Worm (Caenorhabditis elegans) whole organism, L1 larva: ENCODE measurements around the gene crm-1.

Experiments
- C16A3.4 ChIP-seq: fragments of 150-350 bp; optimal IDR thresholded peaks from 2 replicates; lab custom pipeline; 2014; ENCODE audit warnings: missing biosample characterization, missing genetic modification characterization
- C34B4.2 ChIP-seq: sonication (generic microtip); optimal IDR thresholded peaks from 2 replicates; lab custom pipeline; 2017; ENCODE audit warnings: mild to moderate bottlenecking, missing genetic modification characterization, missing compliant biosample characterization
- F16B12.6 ChIP-seq: fragments of 150-350 bp; optimal IDR thresholded peaks from 2 replicates; lab custom pipeline; 2014; ENCODE audit warnings: missing biosample characterization, missing genetic modification characterization
- aly-2 ChIP-seq: fragments of 150-350 bp; optimal IDR thresholded peaks from 2 replicates; lab custom pipeline; 2014; ENCODE audit warnings: missing biosample characterization, missing genetic modification characterization
- ama-1 ChIP-seq: fragments of 150-350 bp; optimal IDR thresholded peaks from 2 replicates; lab custom pipeline; 2014
- blmp-1 ChIP-seq: fragments of 150-350 bp; optimal IDR thresholded peaks from 2 replicates; lab custom pipeline; 2014; ENCODE audit warnings: missing biosample characterization, missing genetic modification characterization
- ceh-63 ChIP-seq: fragments of 200-800 bp; sonication (Bioruptor generic); optimal IDR thresholded peaks from 2 replicates; lab custom pipeline; 2018; ENCODE audit warnings: mild to moderate bottlenecking, missing genetic modification characterization, missing compliant biosample characterization
- ceh-8 ChIP-seq: fragments of 200-800 bp; sonication (Bioruptor generic); optimal IDR thresholded peaks from 2 replicates; lab custom pipeline; 2018; ENCODE audit warnings: mild to moderate bottlenecking, missing genetic modification characterization, moderate library complexity, missing compliant biosample characterization
- ceh-90 ChIP-seq: sonication (generic microtip); optimal IDR thresholded peaks from 2 replicates; lab custom pipeline; 2016; ENCODE audit warnings: missing genetic modification characterization, missing compliant biosample characterization
- dpl-1 ChIP-seq, 3 experiments: fragments of 150-350 bp in 2 of 3; sonication (generic microtip) in 1 of 3; optimal IDR thresholded peaks; 2 replicates each; lab custom pipeline; 2014 to 2017; ENCODE audit warnings: missing biosample characterization in 3 of 3, missing genetic modification characterization in 3 of 3, missing genetic modification reagents in 3 of 3
- efl-1 ChIP-seq, 4 experiments: fragments of 150-350 bp; optimal IDR thresholded peaks in 3 of 4; peaks in 1 of 4; 1 replicate in 1 of 4; 2 replicates in 3 of 4; lab custom pipeline; 2014; ENCODE audit warnings: missing biosample characterization in 2 of 4, missing genetic modification characterization in 2 of 4, missing genetic modification reagents in 2 of 4
- elt-2 ChIP-seq: sonication (generic microtip); optimal IDR thresholded peaks from 2 replicates; lab custom pipeline; 2016; ENCODE audit warnings: missing genetic modification characterization, mild to moderate bottlenecking, inconsistent platforms, missing compliant biosample characterization, missing genetic modification reagents
- elt-3 ChIP-seq, 6 experiments: fragments of 150-350 bp in 1 of 6; sonication (generic microtip); optimal IDR thresholded peaks; 2 replicates each; lab custom pipeline; 2017 to 2018; ENCODE audit warnings: missing biosample characterization in 6 of 6, missing genetic modification characterization in 6 of 6, inconsistent platforms in 1 of 6
- fkh-8 ChIP-seq: sonication (generic microtip); optimal IDR thresholded peaks from 2 replicates; lab custom pipeline; 2016; ENCODE audit warnings: mild to moderate bottlenecking, missing genetic modification characterization, missing compliant biosample characterization
- fos-1 ChIP-seq: fragments of 150-350 bp; optimal IDR thresholded peaks from 2 replicates; lab custom pipeline; 2014; ENCODE audit warnings: missing biosample characterization, missing genetic modification characterization
- hlh-17 ChIP-seq: fragments of 200-800 bp; sonication (Bioruptor generic); optimal IDR thresholded peaks from 2 replicates; lab custom pipeline; 2018; ENCODE audit warnings: missing genetic modification characterization, mild to moderate bottlenecking, missing compliant biosample characterization, moderate library complexity, borderline replicate concordance
- hpl-2 ChIP-seq: fragments of 150-350 bp; optimal IDR thresholded peaks from 2 replicates; lab custom pipeline; 2014; ENCODE audit warnings: missing biosample characterization, missing genetic modification reagents, missing genetic modification characterization
- irx-1 ChIP-seq: sonication (generic microtip); optimal IDR thresholded peaks from 2 replicates; lab custom pipeline; 2016; ENCODE audit warnings: missing genetic modification characterization, missing compliant biosample characterization
- isw-1 ChIP-seq: fragments of 200-800 bp; sonication (Bioruptor generic); IDR thresholded peaks from 2 replicates; pipeline ENCODE4 v1.3.6; 2022; ENCODE audit warnings: missing genetic modification characterization, missing compliant biosample characterization
- jun-1 ChIP-seq: fragments of 150-350 bp; optimal IDR thresholded peaks from 2 replicates; lab custom pipeline; 2014; ENCODE audit warnings: missing biosample characterization, missing genetic modification reagents, missing genetic modification characterization
- lin-13 ChIP-seq: fragments of 150-350 bp; optimal IDR thresholded peaks from 2 replicates; lab custom pipeline; 2014; ENCODE audit warnings: missing biosample characterization, missing genetic modification reagents, missing genetic modification characterization
- lin-14 ChIP-seq: fragments of 200-800 bp; sonication (Bioruptor generic); optimal IDR thresholded peaks from 2 replicates; lab custom pipeline; 2018; ENCODE audit warnings: mild to moderate bottlenecking, missing genetic modification characterization, moderate library complexity, missing compliant biosample characterization
- lin-39 ChIP-seq: fragments of 150-350 bp; optimal IDR thresholded peaks from 2 replicates; lab custom pipeline; 2014; ENCODE audit warnings: missing biosample characterization, missing genetic modification reagents, missing genetic modification characterization
- lir-3 ChIP-seq: sonication (generic microtip); optimal IDR thresholded peaks from 2 replicates; lab custom pipeline; 2016; ENCODE audit warnings: mild to moderate bottlenecking, missing genetic modification characterization, moderate library complexity, missing compliant biosample characterization; ENCODE audit not compliant: poor library complexity
- lsy-2 ChIP-seq, 2 experiments: fragments of 150-350 bp; optimal IDR thresholded peaks; 2 replicates each; lab custom pipeline; 2014; ENCODE audit warnings: missing biosample characterization in 2 of 2, missing genetic modification characterization in 2 of 2
- mdl-1 ChIP-seq, 2 experiments: fragments of 150-350 bp; optimal IDR thresholded peaks; 2 replicates each; lab custom pipeline; 2014 to 2017; ENCODE audit warnings: missing biosample characterization in 2 of 2, missing genetic modification characterization in 2 of 2, inconsistent platforms in 1 of 2
- mef-2 ChIP-seq: fragments of 150-350 bp; optimal IDR thresholded peaks from 2 replicates; lab custom pipeline; 2014; ENCODE audit warnings: missing biosample characterization, missing genetic modification characterization
- mep-1 ChIP-seq: fragments of 150-350 bp; optimal IDR thresholded peaks from 2 replicates; lab custom pipeline; 2014; ENCODE audit warnings: missing biosample characterization, missing genetic modification characterization
- nhr-11 ChIP-seq: fragments of 150-350 bp; optimal IDR thresholded peaks from 2 replicates; lab custom pipeline; 2014; ENCODE audit warnings: missing biosample characterization, missing genetic modification characterization
- nhr-12 ChIP-seq: sonication (generic microtip); optimal IDR thresholded peaks from 2 replicates; lab custom pipeline; 2017; ENCODE audit warnings: missing biosample characterization, missing genetic modification characterization
- nhr-19 ChIP-seq: fragments of 200-800 bp; sonication (Bioruptor generic); conservative IDR thresholded peaks from 2 replicates; pipeline ENCODE4 v1.3.6; 2022; ENCODE audit warnings: missing genetic modification characterization, missing compliant biosample characterization
- nhr-20 ChIP-seq: sonication (generic microtip); optimal IDR thresholded peaks from 2 replicates; lab custom pipeline; 2016; ENCODE audit warnings: mild to moderate bottlenecking, missing genetic modification characterization, missing compliant biosample characterization
- nhr-28 ChIP-seq: fragments of 150-350 bp; optimal IDR thresholded peaks from 2 replicates; lab custom pipeline; 2014; ENCODE audit warnings: missing biosample characterization, missing genetic modification characterization
- nhr-71 ChIP-seq: sonication (generic microtip); optimal IDR thresholded peaks from 2 replicates; lab custom pipeline; 2016; ENCODE audit warnings: mild to moderate bottlenecking, missing genetic modification characterization, moderate library complexity, missing compliant biosample characterization
- nhr-77 ChIP-seq: fragments of 150-350 bp; optimal IDR thresholded peaks from 2 replicates; lab custom pipeline; 2014; ENCODE audit warnings: missing biosample characterization, missing genetic modification characterization
- nhr-85 ChIP-seq: sonication (generic microtip); peaks from one replicate; lab custom pipeline; 2016; ENCODE audit warnings: missing genetic modification characterization, inconsistent platforms, missing compliant biosample characterization
- nhr-90 ChIP-seq: sonication (generic microtip); optimal IDR thresholded peaks from 2 replicates; lab custom pipeline; 2016; ENCODE audit warnings: mild to moderate bottlenecking, missing genetic modification characterization, missing compliant biosample characterization; ENCODE audit not compliant: poor library complexity
- pag-3 ChIP-seq: sonication (generic microtip); optimal IDR thresholded peaks from 2 replicates; lab custom pipeline; 2017; ENCODE audit warnings: missing genetic modification characterization, mild to moderate bottlenecking, missing compliant biosample characterization, antibody characterized with exemption, borderline replicate concordance; ENCODE audit not compliant: insufficient read depth
- rnt-1 ChIP-seq: sonication (generic microtip); optimal IDR thresholded peaks from 2 replicates; lab custom pipeline; 2016; ENCODE audit warnings: mild to moderate bottlenecking, missing genetic modification characterization, moderate library complexity, missing compliant biosample characterization
- skn-1 ChIP-seq: fragments of 150-350 bp; optimal IDR thresholded peaks from 2 replicates; lab custom pipeline; 2014; ENCODE audit warnings: missing biosample characterization, missing genetic modification characterization
- snu-23 ChIP-seq: sonication (generic microtip); optimal IDR thresholded peaks from 2 replicates; lab custom pipeline; 2016; ENCODE audit warnings: missing genetic modification characterization, missing compliant biosample characterization
- sox-4 ChIP-seq: sonication (generic microtip); optimal IDR thresholded peaks from 2 replicates; lab custom pipeline; 2016; ENCODE audit warnings: missing genetic modification characterization, missing compliant biosample characterization
- swsn-7 ChIP-seq: sonication (generic microtip); optimal IDR thresholded peaks from 2 replicates; lab custom pipeline; 2016; ENCODE audit warnings: missing genetic modification characterization, missing compliant biosample characterization
- tlp-1 ChIP-seq: fragments of 150-350 bp; optimal IDR thresholded peaks from 2 replicates; lab custom pipeline; 2014; ENCODE audit warnings: missing biosample characterization, missing genetic modification characterization
- unc-130 ChIP-seq: fragments of 150-350 bp; optimal IDR thresholded peaks from 2 replicates; lab custom pipeline; 2017; ENCODE audit warnings: missing biosample characterization, missing genetic modification characterization, inconsistent platforms
- unc-62 ChIP-seq: fragments of 150-350 bp; optimal IDR thresholded peaks from 2 replicates; lab custom pipeline; 2014; ENCODE audit warnings: missing biosample characterization, missing genetic modification reagents, missing genetic modification characterization
- unc-98 ChIP-seq: fragments of 200-800 bp; sonication (Bioruptor generic); IDR thresholded peaks from 2 replicates; pipeline ENCODE4 v1.3.6; 2022; ENCODE audit warnings: missing genetic modification characterization, missing compliant biosample characterization
- zip-4 ChIP-seq: fragments of 200-800 bp; sonication (Bioruptor generic); optimal IDR thresholded peaks from 2 replicates; lab custom pipeline; 2018; ENCODE audit warnings: mild to moderate bottlenecking, missing genetic modification characterization, moderate library complexity, missing compliant biosample characterization
- ztf-4 ChIP-seq: fragments of 150-350 bp; optimal IDR thresholded peaks from 2 replicates; lab custom pipeline; 2014; ENCODE audit warnings: missing biosample characterization, missing genetic modification characterization

crm-1 gene

DNA sequence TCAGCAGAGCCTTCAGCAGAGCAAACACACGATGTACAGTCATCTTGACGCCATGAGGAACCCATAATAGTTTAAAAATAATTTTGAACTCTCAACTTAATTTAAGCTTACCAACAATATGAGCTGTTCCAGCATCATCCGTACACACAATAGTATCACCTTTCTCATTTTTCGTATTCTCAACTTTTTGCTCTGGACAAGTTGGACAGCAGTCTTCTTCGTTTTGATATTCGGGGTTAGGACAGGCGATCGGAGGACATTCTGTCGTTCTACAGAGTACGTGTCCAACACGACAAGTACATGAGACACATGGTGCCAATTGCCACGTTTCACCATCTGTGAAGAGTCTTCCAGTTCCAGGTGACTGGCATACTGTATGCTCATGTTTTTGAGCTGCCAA, 8.4 kb downstream of the crm-1 start:
- TF ChIP-seq blmp-1 (tag; lab: Kevin White, UChicago) (no peak), pag-3 (tag; lab: Kevin White, UChicago) (no peak), nhr-28 (tag; lab: Kevin White, UChicago) (no peak), ceh-63 (GFP tag; lab: Kevin White, UChicago) (no peak), unc-130 (tag; lab: Kevin White, UChicago) (no peak), ama-1 (lab: Kevin White, UChicago) (no peak), nhr-12 (tag; lab: Kevin White, UChicago) (no peak), lsy-2 (tag; optimal IDR thresholded peaks at IDR 0.05; lab: Kevin White, UChicago) (no peak)
- TF ChIP-seq, all 84 proteins: peak for 0

DNA sequence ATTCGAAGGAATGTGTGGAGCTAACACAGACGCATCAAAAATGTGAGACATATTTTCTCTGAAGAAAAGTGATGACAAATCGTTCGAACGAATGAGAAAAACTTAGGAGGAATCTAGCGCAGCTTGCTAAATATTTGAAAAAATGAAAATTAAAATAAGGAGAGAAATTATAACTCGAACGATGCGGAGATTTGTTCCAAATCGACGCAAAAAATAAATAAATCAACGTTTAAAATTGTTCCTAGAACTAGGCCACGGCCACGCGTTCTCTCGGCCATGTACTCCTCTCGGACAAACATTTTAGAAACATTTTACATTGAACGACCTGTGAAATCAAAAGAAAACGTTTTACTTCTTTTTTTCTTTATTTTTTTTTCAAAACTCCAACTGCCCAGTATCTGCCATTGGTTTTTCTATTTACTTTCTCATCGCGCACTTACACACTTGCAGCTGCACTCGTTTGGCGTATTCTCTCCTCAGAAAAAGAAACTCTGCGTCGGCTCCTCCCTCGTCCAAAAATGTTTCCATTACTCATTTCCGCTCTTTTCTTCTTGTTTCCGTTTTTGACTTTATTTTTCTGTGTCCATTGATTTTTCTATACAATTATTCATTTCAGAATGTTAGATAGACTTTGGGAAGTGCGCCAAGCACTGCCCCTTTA, 11.7 kb downstream of the crm-1 start, which contains the start of the genes gna-1 and B0024.13:
Gene gna-1 (minus strand): TSS at position 51 of the 661 bp plus-strand sequence.
Gene B0024.13 (plus strand): TSS at position 611 of the 661 bp plus-strand sequence.
- TF ChIP-seq unc-98 (GFP tag; lab: Robert Waterston, UW), result no peak; the same call in 1 of the 2 replicates
- no peak for TF ChIP-seq unc-62 (GFP tag; lab: Kevin White, UChicago)
- peak; percentile 79 for TF ChIP-seq swsn-7 (tag; lab: Kevin White, UChicago)
- TF ChIP-seq nhr-90, result peak; percentile 83
- peak; percentile 87 for TF ChIP-seq nhr-85 (tag; lab: Kevin White, UChicago)
- TF ChIP-seq ama-1 (lab: Kevin White, UChicago), result no peak
- peak; percentile 35 for TF ChIP-seq nhr-77 (tag; lab: Kevin White, UChicago)
- TF ChIP-seq elt-2 (tag; lab: Kevin White, UChicago), result peak; percentile 41
- peak; percentile 77 for TF ChIP-seq snu-23
- TF ChIP-seq lir-3 (tag; lab: Kevin White, UChicago), result peak; percentile 92
- peak; percentile 37 to 62 (median 58) for TF ChIP-seq dpl-1 (GFP tag; optimal IDR thresholded peaks at IDR 0.05; lab: Kevin White, UChicago)
- TF ChIP-seq nhr-20 (tag; lab: Kevin White, UChicago), result peak; percentile 81
- peak; percentile 77 for TF ChIP-seq sox-4 (tag; lab: Kevin White, UChicago)
- no peak for TF ChIP-seq hpl-2 (GFP tag; lab: Kevin White, UChicago)
- no peak for TF ChIP-seq fos-1 (tag; lab: Kevin White, UChicago)
- TF ChIP-seq jun-1, result peak; percentile 19
- TF ChIP-seq ceh-8 (GFP tag; lab: Kevin White, UChicago), result no peak
- TF ChIP-seq nhr-71 (tag; lab: Kevin White, UChicago), result peak; percentile 85
- TF ChIP-seq efl-1 (optimal IDR thresholded peaks at IDR 0.05; lab: Kevin White, UChicago), result peak; percentile 41 to 70
- TF ChIP-seq efl-1 (GFP tag; optimal IDR thresholded peaks at IDR 0.05 in 1 of 2; lab: Kevin White, UChicago), result peak; percentile 65 to 95
- no peak for TF ChIP-seq mef-2 (tag; lab: Kevin White, UChicago)
- peak; percentile 97 for TF ChIP-seq rnt-1 (tag; lab: Kevin White, UChicago)
- TF ChIP-seq nhr-28 (tag; lab: Kevin White, UChicago), result no peak
- TF ChIP-seq isw-1, result peak; percentile 57
- TF ChIP-seq lin-14 (GFP tag; lab: Kevin White, UChicago), result peak; percentile 84
- TF ChIP-seq skn-1 (tag; lab: Kevin White, UChicago), result peak; percentile 44
- peak; percentile 33 for TF ChIP-seq C16A3.4 (tag; lab: Kevin White, UChicago)
- TF ChIP-seq zip-4 (GFP tag; lab: Kevin White, UChicago), result no peak
- no peak for TF ChIP-seq hlh-17
- TF ChIP-seq elt-3 (tag; optimal IDR thresholded peaks at IDR 0.05; lab: Kevin White, UChicago), result no peak
- peak; percentile 72 for TF ChIP-seq nhr-19
- TF ChIP-seq blmp-1 (tag; lab: Kevin White, UChicago), result peak; percentile 60
- no peak for TF ChIP-seq mdl-1 (tag; optimal IDR thresholded peaks at IDR 0.05; lab: Kevin White, UChicago)
- peak; percentile 69 for TF ChIP-seq fkh-8 (tag; lab: Kevin White, UChicago)
- TF ChIP-seq irx-1 (tag; lab: Kevin White, UChicago), result peak; percentile 81
- no peak for TF ChIP-seq nhr-11 (tag; lab: Kevin White, UChicago)
- no peak for TF ChIP-seq nhr-12 (tag; lab: Kevin White, UChicago)
- TF ChIP-seq mep-1, result peak; percentile 72
- no peak for TF ChIP-seq aly-2 (tag; lab: Kevin White, UChicago)
- TF ChIP-seq C34B4.2 (tag; lab: Kevin White, UChicago), result no peak
- no peak for TF ChIP-seq F16B12.6 (tag; lab: Kevin White, UChicago)
- no peak for TF ChIP-seq lin-39 (tag; lab: Kevin White, UChicago)
- TF ChIP-seq ceh-63 (GFP tag; lab: Kevin White, UChicago), result no peak
- TF ChIP-seq lin-13 (GFP tag; lab: Kevin White, UChicago), result no peak
- peak; percentile 86 for TF ChIP-seq ceh-90 (tag; lab: Kevin White, UChicago)
- no peak for TF ChIP-seq ztf-4 (tag; lab: Kevin White, UChicago)
- no peak for TF ChIP-seq tlp-1 (tag; lab: Kevin White, UChicago)
